Worm (Caenorhabditis elegans) whole organism, midembryonic: ENCODE results near the gene Y5H2A.4.

Experiments used
- T22C8.4 ChIP-seq: fragments of 200-800 bp; sonication (Bioruptor generic); IDR thresholded peaks from 2 replicates; pipeline ENCODE4 v1.3.6; 2022; ENCODE audit warnings: missing genetic modification characterization, missing compliant biosample characterization
- cog-1 ChIP-seq: sonication (generic microtip); optimal IDR thresholded peaks from 2 replicates; lab custom pipeline; 2016; ENCODE audit warnings: missing genetic modification characterization, missing compliant biosample characterization
- flt-1 ChIP-seq: fragments of 200-800 bp; sonication (Bioruptor generic); IDR thresholded peaks from 2 replicates; pipeline ENCODE4 v1.3.6; 2022; ENCODE audit warnings: missing genetic modification characterization, missing compliant biosample characterization
- klf-2 ChIP-seq: fragments of 200-800 bp; sonication (Bioruptor generic); conservative IDR thresholded peaks from 2 replicates; pipeline ENCODE4 v1.3.6; 2022; ENCODE audit warnings: missing genetic modification reagents, missing genetic modification characterization, missing compliant biosample characterization
- med-1 ChIP-seq: sonication (generic microtip); optimal IDR thresholded peaks from 2 replicates; lab custom pipeline; 2017; ENCODE audit warnings: missing genetic modification characterization, mild to moderate bottlenecking, missing compliant biosample characterization, antibody characterized with exemption, missing genetic modification reagents; ENCODE audit not compliant: insufficient read depth
- ref-1 ChIP-seq: fragments of 200-800 bp; sonication (Bioruptor generic); conservative IDR thresholded peaks from 2 replicates; pipeline ENCODE4 v1.3.6; 2022; ENCODE audit warnings: missing genetic modification reagents, missing genetic modification characterization, missing compliant biosample characterization
- tab-1 ChIP-seq: fragments of 200-800 bp; sonication (Bioruptor generic); IDR thresholded peaks from 2 replicates; pipeline ENCODE4 v1.3.6; 2022; ENCODE audit warnings: missing genetic modification characterization, missing compliant biosample characterization
- ztf-23 ChIP-seq: fragments of 200-800 bp; sonication (Bioruptor generic); IDR thresholded peaks from 2 replicates; pipeline ENCODE4 v1.3.6; 2022; ENCODE audit warnings: missing genetic modification reagents, missing genetic modification characterization, missing compliant biosample characterization
- ztf-29 ChIP-seq: fragments of 200-800 bp; sonication (Bioruptor generic); IDR thresholded peaks from 2 replicates; pipeline ENCODE4 v1.3.6; 2022; ENCODE audit warnings: missing genetic modification reagents, missing genetic modification characterization, missing compliant biosample characterization

Y5H2A.4 gene

ce11 chrV:2238012-2238411 lies 36.1 kb downstream of the Y5H2A.4 start:
- no peak for TF ChIP-seq cog-1 (tag; lab: Kevin White, UChicago)
- TF ChIP-seq ref-1 (GFP tag; lab: Robert Waterston, UW) = no peak
- no peak for TF ChIP-seq med-1
- no peak for TF ChIP-seq T22C8.4 (GFP tag; lab: Robert Waterston, UW)
- TF ChIP-seq klf-2 (GFP tag; lab: Robert Waterston, UW) = no peak
- TF ChIP-seq ztf-23 (GFP tag; lab: Robert Waterston, UW) = no peak
- TF ChIP-seq tab-1 (GFP tag; lab: Robert Waterston, UW) = no peak
- TF ChIP-seq ztf-29 = no peak
- TF ChIP-seq flt-1 (GFP tag; lab: Robert Waterston, UW) = no peak

ce11 chrV:2235848-2236247 lies 38.3 kb downstream of the Y5H2A.4 start, which contains the start of gene cyp-33C4:
TSS of gene cyp-33C4 (plus strand) at chrV:2236140.
- no peak for TF ChIP-seq ztf-29
- TF ChIP-seq cog-1 (tag; lab: Kevin White, UChicago) = no peak
- no peak for TF ChIP-seq flt-1 (GFP tag; lab: Robert Waterston, UW)
- TF ChIP-seq T22C8.4 (GFP tag; lab: Robert Waterston, UW) = no peak
- TF ChIP-seq klf-2 (GFP tag; lab: Robert Waterston, UW) = no peak
- TF ChIP-seq med-1 = no peak
- no peak for TF ChIP-seq ztf-23 (GFP tag; lab: Robert Waterston, UW)
- no peak for TF ChIP-seq ref-1 (GFP tag; lab: Robert Waterston, UW)
- TF ChIP-seq tab-1 (GFP tag; lab: Robert Waterston, UW) = no peak

- no peak for TF ChIP-seq flt-1 (GFP tag; lab: Robert Waterston, UW)
- no peak for TF ChIP-seq cog-1 (tag; lab: Kevin White, UChicago)
- no peak for TF ChIP-seq tab-1 (GFP tag; lab: Robert Waterston, UW)
- TF ChIP-seq med-1 = no peak
- no peak for TF ChIP-seq ztf-29
- no peak for TF ChIP-seq T22C8.4 (GFP tag; lab: Robert Waterston, UW)
- no peak for TF ChIP-seq klf-2 (GFP tag; lab: Robert Waterston, UW)
- TF ChIP-seq ref-1 (GFP tag; lab: Robert Waterston, UW) = no peak
- no peak for TF ChIP-seq ztf-23 (GFP tag; lab: Robert Waterston, UW)
These were observed 41.0 kb downstream of the Y5H2A.4 start, which contains the start of gene nhr-96 for ce11 chrV:2233177-2233576. TSS of gene nhr-96 (plus strand) at chrV:2233477.

ce11 chrV:2230912-2231311 lies 43.2 kb downstream of the Y5H2A.4 start, which contains the start of gene nhr-134:
TSS of gene nhr-134 (plus strand) at chrV:2231223.
- TF ChIP-seq ref-1 (GFP tag; lab: Robert Waterston, UW) = no peak
- no peak for TF ChIP-seq ztf-23 (GFP tag; lab: Robert Waterston, UW)
- TF ChIP-seq ztf-29 = no peak
- TF ChIP-seq flt-1 (GFP tag; lab: Robert Waterston, UW) = no peak
- no peak for TF ChIP-seq med-1
- TF ChIP-seq T22C8.4 (GFP tag; lab: Robert Waterston, UW) = no peak
- TF ChIP-seq klf-2 (GFP tag; lab: Robert Waterston, UW) = no peak
- TF ChIP-seq tab-1 (GFP tag; lab: Robert Waterston, UW) = no peak
- no peak for TF ChIP-seq cog-1 (tag; lab: Kevin White, UChicago)

- TF ChIP-seq ref-1 (GFP tag; lab: Robert Waterston, UW) (no peak), ztf-29 (no peak), ztf-23 (GFP tag; lab: Robert Waterston, UW) (no peak), med-1 (no peak)
These were observed 45.4 kb downstream of the Y5H2A.4 start, which contains the start of gene nhr-126 for ce11 chrV:2228781-2229180. TSS of gene nhr-126 (plus strand) at chrV:2229081.

- no peak for TF ChIP-seq cog-1 (tag; lab: Kevin White, UChicago)
- no peak for TF ChIP-seq klf-2 (GFP tag; lab: Robert Waterston, UW)
- no peak for TF ChIP-seq ztf-29
- TF ChIP-seq T22C8.4 (GFP tag; lab: Robert Waterston, UW) = no peak
- TF ChIP-seq flt-1 (GFP tag; lab: Robert Waterston, UW) = no peak
- TF ChIP-seq ztf-23 (GFP tag; lab: Robert Waterston, UW) = no peak
- no peak for TF ChIP-seq tab-1 (GFP tag; lab: Robert Waterston, UW)
These were observed 47.2 kb downstream of the Y5H2A.4 start, which contains the start of gene nhr-18 for ce11 chrV:2226903-2227302. TSS of gene nhr-18 (plus strand) at chrV:2227203.

ce11 chrV:2225130-2225529 lies 49.0 kb downstream of the Y5H2A.4 start, which contains the start of gene nhr-103:
TSS of gene nhr-103 (plus strand) at chrV:2225430.
- TF ChIP-seq med-1 (no peak), T22C8.4 (GFP tag; lab: Robert Waterston, UW) (no peak), ref-1 (GFP tag; lab: Robert Waterston, UW) (no peak), cog-1 (tag; lab: Kevin White, UChicago) (no peak), ztf-23 (GFP tag; lab: Robert Waterston, UW) (no peak), flt-1 (GFP tag; lab: Robert Waterston, UW) (no peak), tab-1 (GFP tag; lab: Robert Waterston, UW) (no peak), ztf-29 (no peak), klf-2 (GFP tag; lab: Robert Waterston, UW) (no peak)
